Worm (Caenorhabditis elegans): ENCODE data around the gene F10A3.12.

DNA sequence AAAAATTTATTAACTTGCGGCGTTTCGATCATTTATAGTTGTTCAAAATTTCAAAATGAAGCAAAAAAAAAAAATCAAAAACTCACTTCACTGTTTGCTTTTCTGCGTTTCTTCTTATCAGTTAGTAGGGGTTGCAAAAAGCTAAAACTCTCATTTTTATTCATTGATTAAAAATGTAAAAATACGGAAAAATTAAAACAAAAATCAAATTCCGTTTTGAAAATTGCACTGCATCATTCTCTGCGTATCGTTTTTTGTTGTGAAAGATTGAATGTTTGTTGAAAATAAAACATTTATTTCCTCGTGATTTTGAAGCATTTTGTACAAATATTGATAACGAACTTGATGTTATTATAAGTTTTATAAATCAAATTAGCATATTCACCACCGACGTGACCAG lies 34.7 kb upstream of the F10A3.12 start:
- TF ChIP-seq him-1 (tag; optimal IDR thresholded peaks at IDR 0.05) (no peak), dao-5 (tag; optimal IDR thresholded peaks at IDR 0.05) (no peak), W03F9.2 (tag; optimal IDR thresholded peaks at IDR 0.05) (no peak)
